Worm (Caenorhabditis elegans) whole organism, mixed stage, embryonic: ENCODE results near the gene D1086.19.

Source experiments
- blmp-1 ChIP-seq: fragments of 150-350 bp; optimal IDR thresholded peaks from 2 replicates; lab custom pipeline; 2014; ENCODE audit warnings: missing biosample characterization, missing genetic modification characterization
- nhr-237 ChIP-seq: fragments of 150-350 bp; optimal IDR thresholded peaks from 2 replicates; lab custom pipeline; 2014; ENCODE audit warnings: missing biosample characterization, missing genetic modification characterization
- unc-62 ChIP-seq: fragments of 150-350 bp; optimal IDR thresholded peaks from 2 replicates; lab custom pipeline; 2014; ENCODE audit warnings: missing biosample characterization, missing genetic modification reagents, missing genetic modification characterization

DNA sequence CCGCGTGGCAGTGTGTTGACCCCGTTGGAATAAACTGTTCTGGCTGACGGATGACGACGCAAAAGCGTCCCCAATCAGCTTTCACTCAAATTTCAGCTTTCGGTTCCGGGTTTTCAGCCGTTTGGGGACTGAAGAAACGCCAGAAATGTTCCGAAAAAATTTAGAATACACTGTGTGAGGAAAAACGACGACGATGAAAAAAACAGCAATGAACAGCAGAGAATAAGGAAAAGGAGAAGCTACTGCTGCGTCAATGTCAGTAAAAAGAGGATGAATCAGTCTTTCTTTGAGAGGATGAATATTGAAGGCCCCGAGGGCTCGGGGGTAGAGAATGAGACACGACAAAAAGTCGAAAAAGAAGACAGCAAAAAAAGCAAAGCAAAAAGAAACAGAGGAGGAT lies 40.7 kb downstream of the D1086.19 start:
- TF ChIP-seq blmp-1 (no peak), nhr-237 (tag; lab: Kevin White, UChicago) (no peak), unc-62 (GFP tag; lab: Kevin White, UChicago) (no peak)
